Worm (Caenorhabditis elegans) whole organism, late embryonic: ENCODE results near the gene iars-1.

Experiments
- T23F11.4 ChIP-seq: fragments of 200-800 bp; sonication (Bioruptor generic); optimal IDR thresholded peaks from 2 replicates; lab custom pipeline; 2018; ENCODE audit warnings: mild to moderate bottlenecking, missing genetic modification characterization, missing compliant biosample characterization
- ceh-31 ChIP-seq: sonication (generic microtip); optimal IDR thresholded peaks from 2 replicates; lab custom pipeline; 2016; ENCODE audit warnings: missing genetic modification characterization, missing compliant biosample characterization
- ceh-34 ChIP-seq: sonication (generic microtip); optimal IDR thresholded peaks from 2 replicates; lab custom pipeline; 2016; ENCODE audit warnings: mild to moderate bottlenecking, missing genetic modification characterization, missing compliant biosample characterization
- dve-1 ChIP-seq: sonication (generic microtip); optimal IDR thresholded peaks from 2 replicates; lab custom pipeline; 2017; ENCODE audit warnings: antibody characterized with exemption, mild to moderate bottlenecking, missing genetic modification characterization, missing compliant biosample characterization
- ets-4 ChIP-seq: sonication (generic microtip); optimal IDR thresholded peaks from 2 replicates; lab custom pipeline; 2016; ENCODE audit warnings: missing genetic modification characterization, missing compliant biosample characterization
- gmeb-2 ChIP-seq: sonication (generic microtip); optimal IDR thresholded peaks from 2 replicates; lab custom pipeline; 2016; ENCODE audit warnings: missing genetic modification characterization, inconsistent platforms, missing compliant biosample characterization
- hlh-15 ChIP-seq: sonication (generic microtip); optimal IDR thresholded peaks from 2 replicates; lab custom pipeline; 2016; ENCODE audit warnings: missing genetic modification characterization, missing compliant biosample characterization
- hlh-30 ChIP-seq: sonication (generic microtip); optimal IDR thresholded peaks from 2 replicates; lab custom pipeline; 2017; ENCODE audit warnings: antibody characterized with exemption, missing genetic modification characterization, missing compliant biosample characterization; ENCODE audit not compliant: insufficient read depth
- madf-2 ChIP-seq: sonication (generic microtip); optimal IDR thresholded peaks from 2 replicates; lab custom pipeline; 2017; ENCODE audit warnings: missing genetic modification characterization, missing compliant biosample characterization
- mec-3 ChIP-seq: sonication (generic microtip); optimal IDR thresholded peaks from 2 replicates; lab custom pipeline; 2016; ENCODE audit warnings: borderline replicate concordance, missing genetic modification characterization, missing compliant biosample characterization
- nfya-1 ChIP-seq: sonication (generic microtip); optimal IDR thresholded peaks from 2 replicates; lab custom pipeline; 2017; ENCODE audit warnings: missing genetic modification characterization, mild to moderate bottlenecking, missing compliant biosample characterization, antibody characterized with exemption, moderate library complexity
- nhr-232 ChIP-seq: sonication (generic microtip); optimal IDR thresholded peaks from 2 replicates; lab custom pipeline; 2016; ENCODE audit warnings: missing genetic modification characterization, missing compliant biosample characterization
- odd-2 ChIP-seq: sonication (generic microtip); optimal IDR thresholded peaks from 2 replicates; lab custom pipeline; 2017; ENCODE audit warnings: antibody characterized with exemption, mild to moderate bottlenecking, missing genetic modification characterization, missing compliant biosample characterization
- pag-3 ChIP-seq: sonication (generic microtip); optimal IDR thresholded peaks from 2 replicates; lab custom pipeline; 2016; ENCODE audit warnings: missing compliant biosample characterization, missing genetic modification characterization, borderline replicate concordance
- pat-9 ChIP-seq: fragments of 200-800 bp; sonication (Bioruptor generic); optimal IDR thresholded peaks from 2 replicates; lab custom pipeline; 2018; ENCODE audit warnings: mild to moderate bottlenecking, missing genetic modification characterization, moderate library complexity, missing compliant biosample characterization
- pros-1 ChIP-seq: fragments of 150-350 bp; optimal IDR thresholded peaks from 2 replicates; lab custom pipeline; 2014; ENCODE audit warnings: missing biosample characterization, missing genetic modification reagents, missing genetic modification characterization
- rnt-1 ChIP-seq: sonication (generic microtip); optimal IDR thresholded peaks from 2 replicates; lab custom pipeline; 2016; ENCODE audit warnings: missing genetic modification characterization, missing compliant biosample characterization
- sdc-2 ChIP-seq: sonication (generic microtip); optimal IDR thresholded peaks from 2 replicates; lab custom pipeline; 2016; ENCODE audit warnings: missing genotype, missing genetic modification characterization, missing compliant biosample characterization
- sox-2 ChIP-seq: fragments of 200-800 bp; sonication (Bioruptor generic); IDR thresholded peaks from 2 replicates; pipeline ENCODE4 v1.3.6; 2022; ENCODE audit warnings: missing genetic modification reagents, missing genetic modification characterization, missing compliant biosample characterization
- sox-4 ChIP-seq: sonication (generic microtip); optimal IDR thresholded peaks from 2 replicates; lab custom pipeline; 2017; ENCODE audit warnings: mild to moderate bottlenecking, missing genetic modification characterization, inconsistent platforms, missing compliant biosample characterization
- tbx-7 ChIP-seq: sonication (generic microtip); optimal IDR thresholded peaks from 2 replicates; lab custom pipeline; 2016; ENCODE audit warnings: missing genotype, missing genetic modification characterization, missing compliant biosample characterization
- unc-55 ChIP-seq: sonication (generic microtip); optimal IDR thresholded peaks from 2 replicates; lab custom pipeline; 2017; ENCODE audit warnings: missing biosample characterization, missing genetic modification reagents, missing genetic modification characterization
- zip-5 ChIP-seq: sonication (generic microtip); optimal IDR thresholded peaks from 2 replicates; lab custom pipeline; 2016; ENCODE audit warnings: missing genetic modification characterization, missing compliant biosample characterization

The iars-1 gene

ce11 chrIV:10419896-10420295 lies 51.5 kb downstream of the iars-1 start:
- TF ChIP-seq pag-3 (tag; lab: Kevin White, UChicago), result no peak
- peak; percentile 84 for TF ChIP-seq unc-55
- TF ChIP-seq, all 69 proteins: peak for 1

ce11 chrIV:10420440-10420839 lies 52.0 kb downstream of the iars-1 start:
- TF ChIP-seq sdc-2 (tag; lab: Kevin White, UChicago) (no peak), gmeb-2 (tag; lab: Kevin White, UChicago) (no peak), pat-9 (tag; lab: Kevin White, UChicago) (no peak), madf-2 (tag; lab: Kevin White, UChicago) (no peak), ceh-34 (no peak), pros-1 (tag; lab: Kevin White, UChicago) (no peak), hlh-15 (no peak), hlh-30 (tag; lab: Kevin White, UChicago) (no peak), pag-3 (tag; lab: Kevin White, UChicago) (no peak)

- no peak for TF ChIP-seq pat-9 (tag; lab: Kevin White, UChicago)
- no peak for TF ChIP-seq zip-5 (tag; lab: Kevin White, UChicago)
- TF ChIP-seq dve-1 (tag; lab: Kevin White, UChicago), result no peak
- no peak for TF ChIP-seq odd-2
- no peak for TF ChIP-seq sdc-2 (tag; lab: Kevin White, UChicago)
- TF ChIP-seq tbx-7 (tag; lab: Kevin White, UChicago), result no peak
- no peak for TF ChIP-seq nhr-232 (tag; lab: Kevin White, UChicago)
- TF ChIP-seq ceh-34, result no peak
- no peak for TF ChIP-seq ceh-31 (tag; lab: Kevin White, UChicago)
- no peak for TF ChIP-seq sox-2 (GFP tag; lab: Robert Waterston, UW)
- TF ChIP-seq mec-3 (tag; lab: Kevin White, UChicago), result no peak
- TF ChIP-seq, all 69 proteins: peak for 0
Observed at ce11 chrIV:10421256-10421655, 52.9 kb downstream of the iars-1 start.

ce11 chrIV:10422230-10422629 lies 53.8 kb downstream of the iars-1 start:
- TF ChIP-seq hlh-15 (no peak), rnt-1 (peak; percentile 12), unc-55 (no peak), ets-4 (no peak), sox-4 (tag; lab: Kevin White, UChicago) (no peak), nfya-1 (tag; lab: Kevin White, UChicago) (peak; percentile 9), T23F11.4 (GFP tag; lab: Kevin White, UChicago) (no peak), pros-1 (tag; lab: Kevin White, UChicago) (no peak)
